Fruit fly (Drosophila melanogaster): ENCODE data around the gene CG43075.

- TF ChIP-seq psq (optimal IDR thresholded peaks at IDR 0.05), result no peak
- no peak for TF ChIP-seq insv (optimal IDR thresholded peaks at IDR 0.05)
- no peak for TF ChIP-seq ttk (optimal IDR thresholded peaks at IDR 0.05)
- TF ChIP-seq h (optimal IDR thresholded peaks at IDR 0.05), result no peak
These were observed 38.3 kb upstream of the CG43075 start for dm6 chrX:15259295-15259694.
